Fruit fly (Drosophila melanogaster): ENCODE data around the gene CG15571.

CG15571 gene

dm6 chrX:4178819-4179218 lies 38.4 kb downstream of the CG15571 start:
- TF ChIP-seq rn (GFP tag; IDR thresholded peaks at IDR 0.05) = no peak
- no peak for TF ChIP-seq CG12605 (GFP tag; IDR thresholded peaks at IDR 0.05)
- TF ChIP-seq gl (tag; optimal IDR thresholded peaks at IDR 0.05) = no peak
- no peak for TF ChIP-seq CG10348 (GFP tag; IDR thresholded peaks at IDR 0.05)
- TF ChIP-seq D1 (tag; optimal IDR thresholded peaks at IDR 0.05) = no peak
- no peak for TF ChIP-seq CG34367 (tag; optimal IDR thresholded peaks at IDR 0.05)
- no peak for TF ChIP-seq EcR (GFP tag; optimal IDR thresholded peaks at IDR 0.05)
- TF ChIP-seq CG9948 (tag; optimal IDR thresholded peaks at IDR 0.05) = no peak
- no peak for TF ChIP-seq CG8301 (tag; optimal IDR thresholded peaks at IDR 0.05)

DNA sequence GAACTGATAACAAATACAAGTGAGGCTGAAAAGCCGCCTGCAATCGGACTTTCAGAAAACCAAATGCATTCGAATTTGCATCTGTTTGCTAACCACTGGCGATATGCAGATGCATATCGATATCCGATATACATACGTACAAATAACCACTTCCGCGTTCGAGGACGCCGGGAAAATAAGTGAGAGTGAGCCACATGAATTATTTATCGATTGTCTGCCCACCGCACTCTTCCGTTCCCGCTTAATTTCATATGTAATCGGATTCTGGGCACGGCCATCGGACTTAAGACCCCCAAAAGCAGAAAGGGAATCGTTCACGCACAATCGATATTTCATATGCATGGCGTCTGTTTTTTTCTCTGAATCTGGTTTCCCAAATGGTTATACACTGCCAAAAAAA lies 39.5 kb downstream of the CG15571 start:
- no peak for TF ChIP-seq CG32121 (GFP tag; IDR thresholded peaks at IDR 0.05)
- no peak for TF ChIP-seq CG12605 (GFP tag; IDR thresholded peaks at IDR 0.05)
- no peak for TF ChIP-seq Pif1A (GFP tag; optimal IDR thresholded peaks at IDR 0.05)
- no peak for TF ChIP-seq CG8159 (tag; optimal IDR thresholded peaks at IDR 0.05)
- TF ChIP-seq CG9948 (tag; optimal IDR thresholded peaks at IDR 0.05) = no peak
- TF ChIP-seq CG14655 (GFP tag; optimal IDR thresholded peaks at IDR 0.05) = no peak
- no peak for TF ChIP-seq rn (GFP tag; IDR thresholded peaks at IDR 0.05)
- no peak for TF ChIP-seq CG10348 (GFP tag; IDR thresholded peaks at IDR 0.05)
- no peak for TF ChIP-seq Snoo (tag; optimal IDR thresholded peaks at IDR 0.05)
- TF ChIP-seq D1 (tag; optimal IDR thresholded peaks at IDR 0.05) = no peak
- TF ChIP-seq CG17806 (tag; optimal IDR thresholded peaks at IDR 0.05) = no peak
- no peak for TF ChIP-seq CG4496 (GFP tag; IDR thresholded peaks at IDR 0.05)
- no peak for TF ChIP-seq Ets98B (GFP tag; IDR thresholded peaks at IDR 0.05)
- no peak for TF ChIP-seq gl (tag; optimal IDR thresholded peaks at IDR 0.05)
- TF ChIP-seq CG13204 (GFP tag; optimal IDR thresholded peaks at IDR 0.05) = no peak
- no peak for TF ChIP-seq EcR (GFP tag; optimal IDR thresholded peaks at IDR 0.05)
- no peak for TF ChIP-seq CG8301 (tag; optimal IDR thresholded peaks at IDR 0.05)
- TF ChIP-seq CG15710 (tag; optimal IDR thresholded peaks at IDR 0.05) = no peak

DNA sequence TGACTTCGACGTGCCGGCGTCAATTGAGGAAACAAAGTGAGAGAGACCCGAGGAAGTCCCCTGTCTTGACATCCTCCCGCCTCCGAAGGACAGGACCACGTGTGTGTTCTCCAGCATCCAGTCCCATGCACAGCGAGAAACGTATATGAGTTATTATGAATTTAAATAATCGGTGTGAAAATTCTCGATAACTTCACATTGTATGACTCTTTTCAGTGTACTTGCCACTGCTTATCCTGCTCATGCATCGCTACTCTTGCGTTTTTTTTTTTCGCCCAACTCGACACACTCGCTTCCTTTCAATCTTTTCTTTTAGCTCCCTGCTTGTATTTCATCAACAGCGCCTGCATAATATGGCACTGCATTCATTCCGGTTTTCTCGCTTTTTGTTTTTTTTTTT lies 41.4 kb downstream of the CG15571 start:
- TF ChIP-seq rn (GFP tag; IDR thresholded peaks at IDR 0.05) (no peak), Snoo (tag; optimal IDR thresholded peaks at IDR 0.05) (peak; percentile 11), CG34367 (tag; optimal IDR thresholded peaks at IDR 0.05) (peak; percentile 21), CG15710 (tag; optimal IDR thresholded peaks at IDR 0.05) (peak; percentile 34), D1 (tag; optimal IDR thresholded peaks at IDR 0.05) (no peak), CG8301 (tag; optimal IDR thresholded peaks at IDR 0.05) (no peak), CG9948 (tag; optimal IDR thresholded peaks at IDR 0.05) (peak; percentile 36), CG4496 (GFP tag; IDR thresholded peaks at IDR 0.05) (0 out of 3 replicates have a peak, but pooled peaks have one; percentile 54), fd96Ca (GFP tag; IDR thresholded peaks at IDR 0.05) (0 out of 3 replicates have a peak, but pooled peaks have one; percentile 57), gl (tag; optimal IDR thresholded peaks at IDR 0.05) (no peak), Ets98B (GFP tag; IDR thresholded peaks at IDR 0.05) (no peak), CG14655 (GFP tag; optimal IDR thresholded peaks at IDR 0.05) (peak; percentile 27), Pif1B (GFP tag; optimal IDR thresholded peaks at IDR 0.05) (peak; percentile 58), CG17806 (tag; optimal IDR thresholded peaks at IDR 0.05) (peak; percentile 41), CG32121 (GFP tag; IDR thresholded peaks at IDR 0.05) (no peak), EcR (GFP tag; optimal IDR thresholded peaks at IDR 0.05) (peak; percentile 2), CG13204 (GFP tag; optimal IDR thresholded peaks at IDR 0.05) (no peak), CG10348 (GFP tag; IDR thresholded peaks at IDR 0.05) (no peak), Pif1A (GFP tag; optimal IDR thresholded peaks at IDR 0.05) (peak; percentile 64), CG8159 (tag; optimal IDR thresholded peaks at IDR 0.05) (peak; percentile 55), CG12605 (GFP tag; IDR thresholded peaks at IDR 0.05) (peak; percentile 9; the same call in 1 of the 2 replicates)

DNA sequence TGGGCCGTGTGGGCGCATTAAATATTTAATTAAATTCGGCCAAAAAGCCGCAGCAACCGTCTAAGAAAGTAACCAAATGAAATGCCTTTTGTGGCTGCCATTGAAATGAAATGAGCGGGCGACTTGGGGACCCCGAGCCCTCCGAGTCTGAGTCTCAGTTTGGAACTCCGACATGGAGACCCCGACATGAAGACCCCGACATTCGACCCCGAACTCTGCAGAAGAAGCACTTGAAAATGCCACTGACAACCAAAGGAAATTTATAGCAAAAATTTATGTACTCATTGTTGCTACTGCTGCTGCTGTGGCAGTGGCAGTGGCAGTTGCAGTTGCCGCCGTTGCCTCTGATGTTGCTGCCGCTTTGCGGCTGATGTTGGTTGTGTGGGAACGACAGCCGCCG lies 43.8 kb downstream of the CG15571 start:
- no peak for TF ChIP-seq fd96Ca (GFP tag; IDR thresholded peaks at IDR 0.05)

DNA sequence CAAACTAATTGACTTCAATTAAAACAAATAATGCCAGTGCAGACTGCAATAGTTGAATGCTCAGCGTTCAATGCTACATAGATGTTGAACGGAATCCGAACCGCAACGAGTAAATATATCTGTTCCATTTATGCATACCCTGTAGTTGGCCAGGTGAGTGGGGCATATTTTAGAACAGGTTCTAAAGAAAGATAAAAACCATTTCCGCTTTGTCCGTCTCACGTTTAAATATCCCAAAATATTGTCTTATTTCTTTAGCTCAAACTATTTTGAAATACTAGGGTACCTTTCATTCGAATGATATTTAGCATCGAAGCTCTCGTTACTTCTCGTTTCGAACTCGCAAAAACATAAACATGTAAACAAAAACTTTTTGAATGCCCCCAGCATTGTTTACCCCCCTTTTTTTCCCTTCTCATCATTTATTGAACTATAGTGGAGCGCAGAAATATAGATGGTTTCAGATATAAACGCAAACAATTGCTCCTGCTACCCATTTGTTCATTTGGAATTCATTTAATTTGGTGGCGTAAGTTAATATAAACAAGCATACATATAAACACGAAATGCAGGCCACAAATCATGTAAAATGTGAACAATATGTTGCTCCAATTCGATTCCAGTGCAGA lies 44.9 kb downstream of the CG15571 start:
- TF ChIP-seq Snoo (tag; optimal IDR thresholded peaks at IDR 0.05) = no peak
- no peak for TF ChIP-seq CG34367 (tag; optimal IDR thresholded peaks at IDR 0.05)
- no peak for TF ChIP-seq CG8159 (tag; optimal IDR thresholded peaks at IDR 0.05)
- TF ChIP-seq CG12605 (GFP tag; IDR thresholded peaks at IDR 0.05) = no peak
- peak; percentile 28 for TF ChIP-seq CG14655 (GFP tag; optimal IDR thresholded peaks at IDR 0.05)
- peak; percentile 0 for TF ChIP-seq CG17806 (tag; optimal IDR thresholded peaks at IDR 0.05)
- 0 out of 2 replicates have a peak, but pooled peaks have one; percentile 7 for TF ChIP-seq rn (GFP tag; IDR thresholded peaks at IDR 0.05)
- TF ChIP-seq Pif1B (GFP tag; optimal IDR thresholded peaks at IDR 0.05) = no peak
- no peak for TF ChIP-seq CG9948 (tag; optimal IDR thresholded peaks at IDR 0.05)
- TF ChIP-seq D1 (tag; optimal IDR thresholded peaks at IDR 0.05) = no peak
- TF ChIP-seq CG4496 (GFP tag; IDR thresholded peaks at IDR 0.05) = peak; percentile 60; the same call in 2 of the 3 replicates
- TF ChIP-seq EcR (GFP tag; optimal IDR thresholded peaks at IDR 0.05) = no peak
- peak; percentile 70 for TF ChIP-seq fd96Ca (GFP tag; IDR thresholded peaks at IDR 0.05)
- no peak for TF ChIP-seq CG13204 (GFP tag; optimal IDR thresholded peaks at IDR 0.05)
- peak; percentile 54 for TF ChIP-seq Ets98B (GFP tag; IDR thresholded peaks at IDR 0.05)
- TF ChIP-seq Pif1A (GFP tag; optimal IDR thresholded peaks at IDR 0.05) = peak; percentile 26
- no peak for TF ChIP-seq CG10348 (GFP tag; IDR thresholded peaks at IDR 0.05)
- TF ChIP-seq CG8301 (tag; optimal IDR thresholded peaks at IDR 0.05) = peak; percentile 15
- no peak for TF ChIP-seq CG15710 (tag; optimal IDR thresholded peaks at IDR 0.05)
- no peak for TF ChIP-seq gl (tag; optimal IDR thresholded peaks at IDR 0.05)
- peak; percentile 60 for TF ChIP-seq CG32121 (GFP tag; IDR thresholded peaks at IDR 0.05)

- TF ChIP-seq CG17806 (tag; optimal IDR thresholded peaks at IDR 0.05) (peak; percentile 51), CG14655 (GFP tag; optimal IDR thresholded peaks at IDR 0.05) (peak; percentile 79), CG12605 (GFP tag; IDR thresholded peaks at IDR 0.05) (peak; percentile 39; the same call in 1 of the 2 replicates), CG10348 (GFP tag; IDR thresholded peaks at IDR 0.05) (no peak), gl (tag; optimal IDR thresholded peaks at IDR 0.05) (no peak), CG4496 (GFP tag; IDR thresholded peaks at IDR 0.05) (peak; percentile 81), Snoo (tag; optimal IDR thresholded peaks at IDR 0.05) (no peak), Pif1B (GFP tag; optimal IDR thresholded peaks at IDR 0.05) (peak; percentile 26), CG15710 (tag; optimal IDR thresholded peaks at IDR 0.05) (peak; percentile 51), CG34367 (tag; optimal IDR thresholded peaks at IDR 0.05) (peak; percentile 51), fd96Ca (GFP tag; IDR thresholded peaks at IDR 0.05) (peak; percentile 41; the same call in 2 of the 3 replicates), CG8159 (tag; optimal IDR thresholded peaks at IDR 0.05) (peak; percentile 53), CG32121 (GFP tag; IDR thresholded peaks at IDR 0.05) (peak; percentile 58; the same call in 1 of the 2 replicates), CG8301 (tag; optimal IDR thresholded peaks at IDR 0.05) (peak; percentile 65), EcR (GFP tag; optimal IDR thresholded peaks at IDR 0.05) (no peak), rn (GFP tag; IDR thresholded peaks at IDR 0.05) (peak; percentile 16; the same call in 1 of the 2 replicates), CG13204 (GFP tag; optimal IDR thresholded peaks at IDR 0.05) (no peak), CG9948 (tag; optimal IDR thresholded peaks at IDR 0.05) (peak; percentile 40), D1 (tag; optimal IDR thresholded peaks at IDR 0.05) (no peak), Pif1A (GFP tag; optimal IDR thresholded peaks at IDR 0.05) (peak; percentile 44), Ets98B (GFP tag; IDR thresholded peaks at IDR 0.05) (peak; percentile 59)
Measured at dm6 chrX:4170492-4170891, 46.7 kb downstream of the CG15571 start.
